Worm (Caenorhabditis elegans) whole organism, L3 larva: ENCODE data around the gene K10C2.2.

Experiments
- aly-2 ChIP-seq: fragments of 150-350 bp; optimal IDR thresholded peaks from 2 replicates; lab custom pipeline; 2014; ENCODE audit warnings: missing biosample characterization, missing genetic modification characterization
- ceh-16 ChIP-seq: sonication (generic microtip); optimal IDR thresholded peaks from 2 replicates; lab custom pipeline; 2017; ENCODE audit warnings: missing biosample characterization, missing genetic modification characterization
- ceh-82 ChIP-seq: fragments of 150-350 bp; optimal IDR thresholded peaks from 2 replicates; lab custom pipeline; 2014; ENCODE audit warnings: missing biosample characterization, missing genetic modification characterization
- elt-3 ChIP-seq, 3 experiments: fragments of 150-350 bp in 1 of 3; sonication (generic microtip) in 2 of 3; optimal IDR thresholded peaks; 2 replicates in 2 of 3; 4 replicates in 1 of 3; lab custom pipeline; 2014 to 2017; ENCODE audit warnings: missing biosample characterization in 3 of 3, missing genetic modification characterization in 3 of 3
- fkh-10 ChIP-seq: sonication (generic microtip); optimal IDR thresholded peaks from 2 replicates; lab custom pipeline; 2017; ENCODE audit warnings: missing biosample characterization, missing genetic modification reagents, missing genetic modification characterization
- lin-15B ChIP-seq: fragments of 150-350 bp; optimal IDR thresholded peaks from 2 replicates; lab custom pipeline; 2014; ENCODE audit warnings: missing biosample characterization, missing genetic modification characterization
- lin-39 ChIP-seq: fragments of 150-350 bp; optimal IDR thresholded peaks from 2 replicates; lab custom pipeline; 2018; ENCODE audit warnings: missing biosample characterization, missing genetic modification reagents, missing genetic modification characterization
- nhr-11 ChIP-seq: fragments of 150-350 bp; optimal IDR thresholded peaks from 2 replicates; lab custom pipeline; 2014; ENCODE audit warnings: missing biosample characterization, missing genetic modification characterization
- nhr-28 ChIP-seq: fragments of 150-350 bp; optimal IDR thresholded peaks from 2 replicates; lab custom pipeline; 2014; ENCODE audit warnings: missing biosample characterization, missing genetic modification characterization
- nhr-77 ChIP-seq: fragments of 150-350 bp; optimal IDR thresholded peaks from 2 replicates; lab custom pipeline; 2014; ENCODE audit warnings: missing biosample characterization, missing genetic modification characterization
- snpc-4 ChIP-seq: fragments of 150-350 bp; optimal IDR thresholded peaks from 2 replicates; lab custom pipeline; 2014; ENCODE audit warnings: missing biosample characterization, missing genetic modification characterization
- ztf-11 ChIP-seq: fragments of 150-350 bp; optimal IDR thresholded peaks from 2 replicates; lab custom pipeline; 2014; ENCODE audit warnings: missing biosample characterization, missing genetic modification characterization

ce11 chrX:6460123-6460522, 26.5 kb upstream of the K10C2.2 start:
- TF ChIP-seq elt-3 (tag; optimal IDR thresholded peaks at IDR 0.05; lab: Kevin White, UChicago) (no peak), nhr-77 (tag; lab: Kevin White, UChicago) (no peak), ceh-16 (tag; lab: Kevin White, UChicago) (no peak), lin-15B (tag; lab: Kevin White, UChicago) (no peak), ztf-11 (no peak), fkh-10 (no peak), nhr-11 (tag; lab: Kevin White, UChicago) (no peak), ceh-82 (tag; lab: Kevin White, UChicago) (no peak), aly-2 (tag; lab: Kevin White, UChicago) (no peak), snpc-4 (no peak), nhr-28 (tag; lab: Kevin White, UChicago) (no peak), lin-39 (tag; lab: Kevin White, UChicago) (no peak)
